Worm (Caenorhabditis elegans): Measurements from ENCODE around the gene grl-23.

DNA sequence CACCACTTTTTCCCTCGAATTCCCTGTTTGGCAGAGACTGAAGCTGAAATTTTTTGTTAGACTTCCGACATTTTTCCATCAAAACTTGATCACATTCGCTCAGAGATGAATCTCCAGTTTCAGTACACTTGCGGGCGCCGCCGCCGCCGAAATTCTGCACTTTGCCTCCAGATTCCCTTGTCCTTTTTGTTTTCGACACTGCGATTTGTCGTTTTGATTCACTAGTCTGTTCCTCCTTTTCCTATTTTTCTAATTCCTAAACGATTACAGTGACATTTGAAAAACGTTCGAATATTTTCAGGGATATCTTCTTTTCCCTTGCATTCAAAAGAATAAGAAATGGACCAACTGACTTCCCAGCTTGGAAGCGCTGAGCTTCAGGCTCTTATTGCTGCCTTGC is 36.0 kb downstream of the grl-23 start, which contains the start of gene F45D3.2:
- TF ChIP-seq him-1 (tag; optimal IDR thresholded peaks at IDR 0.05) (no peak), W03F9.2 (tag; optimal IDR thresholded peaks at IDR 0.05) (no peak), dao-5 (tag; optimal IDR thresholded peaks at IDR 0.05) (no peak)
